Fruit fly (Drosophila melanogaster) whole organism, embryonic: Measurements from ENCODE around the gene firl.

ENCODE experiments used
- ATbp ChIP-seq: fragments of 200-800 bp; sonication (Bioruptor generic); optimal IDR thresholded peaks from 2 replicates; lab custom pipeline; 2017; ENCODE audit warnings: missing biosample characterization, mild to moderate bottlenecking, missing genetic modification characterization, missing genetic modification reagents
- CG11695 ChIP-seq: fragments of 200-800 bp; sonication (Bioruptor generic); IDR thresholded peaks from 3 replicates; pipeline ENCODE4 v1.3.6; 2022; ENCODE audit warnings: missing biosample characterization, missing genetic modification characterization
- CG1233 ChIP-seq: fragments of 200-800 bp; sonication (Bioruptor generic); optimal IDR thresholded peaks from 4 replicates; lab custom pipeline; 2018; ENCODE audit warnings: missing biosample characterization, mild to moderate bottlenecking, missing genetic modification characterization
- CG13123 ChIP-seq: fragments of 200-800 bp; sonication (Bioruptor generic); optimal IDR thresholded peaks from 2 replicates; lab custom pipeline; 2016; ENCODE audit warnings: missing biosample characterization, missing genetic modification characterization
- CG17385 ChIP-seq: fragments of 200-800 bp; sonication (Bioruptor generic); optimal IDR thresholded peaks from 3 replicates; lab custom pipeline; 2018; ENCODE audit warnings: missing biosample characterization, mild to moderate bottlenecking, missing genetic modification characterization
- CG2712 ChIP-seq: fragments of 200-800 bp; optimal IDR thresholded peaks from 3 replicates; lab custom pipeline; 2019; ENCODE audit warnings: missing biosample characterization, mild to moderate bottlenecking, missing genetic modification characterization, moderate library complexity
- CG3163 ChIP-seq: fragments of 200-800 bp; sonication (Bioruptor generic); optimal IDR thresholded peaks from 3 replicates; lab custom pipeline; 2016; ENCODE audit warnings: missing biosample characterization, missing genetic modification characterization
- CG32772 ChIP-seq: fragments of 200-800 bp; sonication (Bioruptor generic); IDR thresholded peaks from 2 replicates; pipeline ENCODE4 v1.3.6; 2022; ENCODE audit warnings: missing biosample characterization, missing genetic modification characterization
- CG33557 ChIP-seq: fragments of 200-800 bp; sonication (Bioruptor generic); optimal IDR thresholded peaks from 2 replicates; lab custom pipeline; 2019; ENCODE audit warnings: missing biosample characterization, mild to moderate bottlenecking, missing genetic modification characterization, moderate library complexity
- CG34376 ChIP-seq: fragments of 200-800 bp; sonication (Bioruptor generic); optimal IDR thresholded peaks from 2 replicates; lab custom pipeline; 2018; ENCODE audit warnings: missing biosample characterization, mild to moderate bottlenecking, missing genetic modification characterization
- CG6175 ChIP-seq: fragments of 200-800 bp; sonication (Bioruptor generic); IDR thresholded peaks from 3 replicates; pipeline ENCODE4 v1.3.6; 2022; ENCODE audit warnings: missing biosample characterization, missing genetic modification characterization
- CG6689 ChIP-seq: fragments of 200-800 bp; sonication (Bioruptor generic); IDR thresholded peaks from 2 replicates; pipeline ENCODE4 v1.3.6; 2022; ENCODE audit warnings: missing biosample characterization, missing genetic modification characterization
- CG6813 ChIP-seq: fragments of 200-800 bp; sonication (Bioruptor generic); optimal IDR thresholded peaks from 2 replicates; lab custom pipeline; 2017; ENCODE audit warnings: missing biosample characterization, missing genetic modification characterization, mild to moderate bottlenecking, moderate library complexity, missing genetic modification reagents
- CG7271 ChIP-seq: fragments of 200-800 bp; sonication (Bioruptor generic); optimal IDR thresholded peaks from 2 replicates; lab custom pipeline; 2018; ENCODE audit warnings: missing biosample characterization, mild to moderate bottlenecking, missing genetic modification characterization, moderate library complexity
- CG9727 ChIP-seq: fragments of 200-800 bp; sonication (Bioruptor generic); optimal IDR thresholded peaks from 3 replicates; lab custom pipeline; 2017; ENCODE audit warnings: missing biosample characterization, mild to moderate bottlenecking, missing genetic modification characterization
- D ChIP-seq, 2 experiments: fragments of 200-800 bp in 1 of 2; fragments of >200 bp in 1 of 2; sonication (Bioruptor generic) in 1 of 2; optimal IDR thresholded peaks; 2 replicates in 1 of 2; 3 replicates in 1 of 2; lab custom pipeline; 2017; ENCODE audit warnings: mild to moderate bottlenecking in 1 of 2, missing biosample characterization in 1 of 2, missing genetic modification characterization in 1 of 2, missing genetic modification reagents in 1 of 2
- Doc2 ChIP-seq: fragments of 200-800 bp; sonication (Bioruptor generic); IDR thresholded peaks from 2 replicates; pipeline ENCODE4 v1.3.6; 2022; ENCODE audit warnings: missing biosample characterization, missing genetic modification characterization
- Elba2 ChIP-seq: fragments of 200-800 bp; sonication (Bioruptor generic); optimal IDR thresholded peaks from 3 replicates; lab custom pipeline; 2016; ENCODE audit warnings: missing biosample characterization, missing genetic modification characterization
- Ets97D ChIP-seq: fragments of 200-800 bp; sonication (Bioruptor generic); optimal IDR thresholded peaks from 3 replicates; lab custom pipeline; 2016; ENCODE audit warnings: missing biosample characterization, missing genetic modification characterization
- Gug ChIP-seq: fragments of 200-800 bp; sonication (Bioruptor generic); IDR thresholded peaks from 4 replicates; pipeline ENCODE4 v1.3.6; 2022; ENCODE audit warnings: missing biosample characterization, missing genetic modification characterization
- Kr ChIP-seq: fragments of 200-800 bp; sonication (Bioruptor generic); optimal IDR thresholded peaks from 2 replicates; lab custom pipeline; 2017; ENCODE audit warnings: missing biosample characterization, mild to moderate bottlenecking, missing genetic modification characterization
- MTF-1 ChIP-seq: fragments of 200-800 bp; sonication (Bioruptor generic); optimal IDR thresholded peaks from 2 replicates; lab custom pipeline; 2018; ENCODE audit warnings: missing biosample characterization, mild to moderate bottlenecking, missing genetic modification characterization, borderline replicate concordance
- NFAT ChIP-seq: fragments of 200-800 bp; sonication (Bioruptor generic); IDR thresholded peaks from 2 replicates; pipeline ENCODE4 v1.3.6; 2022; ENCODE audit warnings: missing biosample characterization, missing genetic modification characterization
- Pdp1 ChIP-seq, 2 experiments: fragments of 200-800 bp; sonication (Bioruptor generic); optimal IDR thresholded peaks; 3 replicates each; lab custom pipeline; 2016; ENCODE audit warnings: missing biosample characterization in 2 of 2, missing genetic modification characterization in 2 of 2, mild to moderate bottlenecking in 1 of 2, moderate library complexity in 1 of 2
- Ptx1 ChIP-seq: fragments of 200-800 bp; sonication (Bioruptor generic); IDR thresholded peaks from 2 replicates; pipeline ENCODE4 v1.3.6; 2022; ENCODE audit warnings: missing biosample characterization, missing genetic modification characterization
- Sox102F ChIP-seq: fragments of 200-800 bp; sonication (Bioruptor generic); optimal IDR thresholded peaks from 2 replicates; lab custom pipeline; 2018; ENCODE audit warnings: missing biosample characterization, mild to moderate bottlenecking, missing genetic modification characterization, moderate library complexity
- Xbp1 ChIP-seq: fragments of 200-800 bp; sonication (Bioruptor generic); optimal IDR thresholded peaks from 3 replicates; lab custom pipeline; 2016; ENCODE audit warnings: missing biosample characterization, mild to moderate bottlenecking, missing genetic modification characterization
- Xrp1 ChIP-seq: fragments of 200-800 bp; sonication (Bioruptor generic); IDR thresholded peaks from 2 replicates; pipeline ENCODE4 v1.3.6; 2022; ENCODE audit warnings: missing biosample characterization, missing genetic modification characterization
- ac ChIP-seq: fragments of 200-800 bp; sonication (Bioruptor generic); optimal IDR thresholded peaks from 3 replicates; lab custom pipeline; 2017; ENCODE audit warnings: missing biosample characterization, mild to moderate bottlenecking, missing genetic modification characterization
- ap ChIP-seq: fragments of 200-800 bp; sonication (Bioruptor generic); IDR thresholded peaks from 2 replicates; pipeline ENCODE4 v1.3.6; 2022; ENCODE audit warnings: missing biosample characterization, missing genetic modification characterization
- bsh ChIP-seq, 2 experiments: fragments of 200-800 bp; sonication (Bioruptor generic); optimal IDR thresholded peaks; 2 replicates each; lab custom pipeline; 2017 to 2018; ENCODE audit warnings: mild to moderate bottlenecking in 2 of 2, missing biosample characterization in 2 of 2, missing genetic modification characterization in 2 of 2, moderate library complexity in 1 of 2
- chm ChIP-seq: fragments of 200-800 bp; sonication (Bioruptor generic); IDR thresholded peaks from 2 replicates; pipeline ENCODE4 v1.3.6; 2022; ENCODE audit warnings: missing biosample characterization, missing genetic modification characterization
- crol ChIP-seq: fragments of 200-800 bp; sonication (Bioruptor generic); IDR thresholded peaks from 2 replicates; pipeline ENCODE4 v1.3.6; 2022; ENCODE audit warnings: missing biosample characterization, missing genetic modification characterization
- dm ChIP-seq: fragments of 200-800 bp; sonication (Bioruptor generic); optimal IDR thresholded peaks from 3 replicates; lab custom pipeline; 2016; ENCODE audit warnings: missing biosample characterization, missing genetic modification characterization
- fd102C ChIP-seq: fragments of 200-800 bp; sonication (Bioruptor generic); optimal IDR thresholded peaks from 2 replicates; lab custom pipeline; 2018; ENCODE audit warnings: missing biosample characterization, mild to moderate bottlenecking, missing genetic modification characterization, moderate library complexity
- fd64A ChIP-seq: fragments of 200-800 bp; sonication (Bioruptor generic); optimal IDR thresholded peaks from 3 replicates; lab custom pipeline; 2018; ENCODE audit warnings: missing biosample characterization, mild to moderate bottlenecking, missing genetic modification characterization
- gem ChIP-seq: fragments of 200-800 bp; sonication (Bioruptor generic); optimal IDR thresholded peaks from 2 replicates; lab custom pipeline; 2019; ENCODE audit warnings: missing biosample characterization, mild to moderate bottlenecking, missing genetic modification characterization, moderate library complexity
- gsb-n ChIP-seq: fragments of 200-800 bp; sonication (Bioruptor generic); optimal IDR thresholded peaks from 3 replicates; lab custom pipeline; 2018; ENCODE audit warnings: missing biosample characterization, mild to moderate bottlenecking, missing genetic modification characterization
- lov ChIP-seq, 2 experiments: fragments of 200-800 bp in 1 of 2; fragments of >200 bp in 1 of 2; sonication (Bioruptor generic) in 1 of 2; IDR thresholded peaks in 1 of 2; optimal IDR thresholded peaks in 1 of 2; 2 replicates in 1 of 2; 3 replicates in 1 of 2; pipeline versions ENCODE4 v1.3.6 to Lab custom; 2017 to 2022; ENCODE audit warnings: missing biosample characterization in 1 of 2, missing genetic modification characterization in 1 of 2
- nmo ChIP-seq: fragments of 200-800 bp; sonication (Bioruptor generic); optimal IDR thresholded peaks from 2 replicates; lab custom pipeline; 2018; ENCODE audit warnings: missing biosample characterization, mild to moderate bottlenecking, missing genetic modification characterization, moderate library complexity
- prd ChIP-seq, 3 experiments: fragments of >200 bp in 2 of 3; fragments of 200-800 bp in 1 of 3; sonication (Bioruptor generic) in 1 of 3; optimal IDR thresholded peaks in 2 of 3; IDR thresholded peaks in 1 of 3; 2 replicates in 2 of 3; 3 replicates in 1 of 3; pipeline versions ENCODE4 v1.3.6 to Lab custom; 2017 to 2022; ENCODE audit warnings: missing biosample characterization in 1 of 3, missing genetic modification characterization in 1 of 3
- row ChIP-seq: fragments of 200-800 bp; sonication (Bioruptor generic); IDR thresholded peaks from 3 replicates; pipeline ENCODE4 v1.3.6; 2022; ENCODE audit warnings: missing biosample characterization, missing genetic modification characterization
- sens ChIP-seq: fragments of 200-800 bp; sonication (Bioruptor generic); peaks from one replicate; lab custom pipeline; 2016; ENCODE audit warnings: missing biosample characterization, missing genetic modification characterization
- stwl ChIP-seq: fragments of 200-800 bp; sonication (Bioruptor generic); optimal IDR thresholded peaks from 3 replicates; lab custom pipeline; 2018; ENCODE audit warnings: missing biosample characterization, mild to moderate bottlenecking, missing genetic modification characterization, moderate library complexity
- tgo ChIP-seq: fragments of 200-800 bp; sonication (Bioruptor generic); IDR thresholded peaks from 3 replicates; pipeline ENCODE4 v1.3.6; 2022; ENCODE audit warnings: missing biosample characterization, missing genetic modification characterization
- tna ChIP-seq: fragments of 200-800 bp; sonication (Bioruptor generic); IDR thresholded peaks from 2 replicates; pipeline ENCODE4 v1.3.6; 2022; ENCODE audit warnings: missing biosample characterization, missing genetic modification characterization; ENCODE audit not compliant: partially characterized antibody
- zen ChIP-seq: fragments of 200-800 bp; sonication (Bioruptor generic); optimal IDR thresholded peaks from 3 replicates; lab custom pipeline; 2018; ENCODE audit warnings: missing biosample characterization, mild to moderate bottlenecking, missing genetic modification characterization, moderate library complexity

Gene firl

DNA sequence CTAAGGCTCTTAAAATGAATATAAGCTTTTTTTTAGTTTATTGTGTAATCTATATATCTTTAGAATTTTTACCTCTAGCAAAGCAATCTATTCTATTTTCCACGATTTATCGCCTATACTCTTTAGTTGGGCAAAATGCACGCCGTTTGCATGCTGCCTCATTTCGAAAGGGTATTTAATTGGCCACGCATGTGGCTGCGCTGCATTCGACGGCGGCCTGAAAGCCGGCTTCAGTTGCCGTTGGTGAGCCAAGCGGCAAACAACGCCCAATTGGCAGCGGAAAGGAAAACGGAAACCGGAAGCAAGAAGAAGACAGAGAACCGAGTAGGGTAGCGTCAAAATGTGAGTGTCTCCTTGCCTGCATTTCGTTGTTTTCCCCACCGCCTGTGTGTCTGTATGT is 9.3 kb upstream of the firl start, which contains the start of gene CG14947:
Gene CG14947 (plus strand): TSS at position 251 of the 400 bp plus-strand sequence.
- no peak for TF ChIP-seq Doc2 (GFP tag; lab: Robert Waterston, UW)
- TF ChIP-seq Xbp1: peak; percentile 13
- TF ChIP-seq CG6175: 0 out of 3 replicates have a peak, but pooled peaks have one; percentile 32
- TF ChIP-seq CG3163 (GFP tag; lab: Kevin White, UChicago): no peak
- TF ChIP-seq CG2712: peak; percentile 15
- peak; percentile 75 for TF ChIP-seq sens (GFP tag; lab: Kevin White, UChicago)
- TF ChIP-seq CG33557 (GFP tag; lab: Kevin White, UChicago): peak; percentile 10
- peak; percentile 27 for TF ChIP-seq gsb-n (tag; lab: Kevin White, UChicago)
- TF ChIP-seq Ets97D: peak; percentile 76
- no peak for TF ChIP-seq Pdp1 (GFP tag; optimal IDR thresholded peaks at IDR 0.05; lab: Kevin White, UChicago)
- TF ChIP-seq Sox102F (GFP tag; lab: Kevin White, UChicago): peak; percentile 20
- 0 out of 2 replicates have a peak, but pooled peaks have one; percentile 27 for TF ChIP-seq CG6689
- TF ChIP-seq ATbp (GFP tag; lab: Kevin White, UChicago): peak; percentile 12
- no peak for TF ChIP-seq D (optimal IDR thresholded peaks at IDR 0.05; lab: Kevin White, UChicago)
- no peak for TF ChIP-seq D (GFP tag; optimal IDR thresholded peaks at IDR 0.05; lab: Kevin White, UChicago)
- 0 out of 2 replicates have a peak, but pooled peaks have one; percentile 18 for TF ChIP-seq Ptx1 (GFP tag; lab: Robert Waterston, UW)
- TF ChIP-seq CG7271: peak; percentile 90
- peak; percentile 18; the same call in 1 of the 2 replicates for TF ChIP-seq crol
- TF ChIP-seq tna (GFP tag; lab: Robert Waterston, UW): no peak
- peak; percentile 27 for TF ChIP-seq gem (tag; lab: Kevin White, UChicago)
- peak; percentile 52 for TF ChIP-seq fd102C (GFP tag; lab: Kevin White, UChicago)
- TF ChIP-seq stwl (tag; lab: Kevin White, UChicago): peak; percentile 17
- TF ChIP-seq zen (tag; lab: Kevin White, UChicago): peak; percentile 30
- TF ChIP-seq MTF-1 (GFP tag; lab: Kevin White, UChicago): peak; percentile 17
- no peak for TF ChIP-seq CG34376 (GFP tag; lab: Kevin White, UChicago)
- TF ChIP-seq nmo (GFP tag; lab: Kevin White, UChicago): no peak
- 0 out of 3 replicates have a peak, but pooled peaks have one; percentile 14 for TF ChIP-seq tgo
- TF ChIP-seq CG17385 (GFP tag; lab: Kevin White, UChicago): peak; percentile 59
- TF ChIP-seq Kr (GFP tag; lab: Kevin White, UChicago): peak; percentile 25
- TF ChIP-seq row (GFP tag; lab: Robert Waterston, UW): peak; percentile 36; the same call in 1 of the 3 replicates
- peak; percentile 27; the same call in 1 of the 2 replicates for TF ChIP-seq ap (GFP tag; lab: Robert Waterston, UW)
- TF ChIP-seq Gug (GFP tag; lab: Robert Waterston, UW): no peak
- 0 out of 2 replicates have a peak, but pooled peaks have one; percentile 31 for TF ChIP-seq Xrp1 (GFP tag; lab: Robert Waterston, UW)
- peak; percentile 29 for TF ChIP-seq CG9727
- TF ChIP-seq CG32772 (GFP tag; lab: Robert Waterston, UW): 0 out of 2 replicates have a peak, but pooled peaks have one; percentile 17
- TF ChIP-seq ac: peak; percentile 32
- 0 out of 2 replicates have a peak, but pooled peaks have one; percentile 13 for TF ChIP-seq NFAT (GFP tag; lab: Robert Waterston, UW)
- TF ChIP-seq CG6813 (GFP tag; lab: Kevin White, UChicago): peak; percentile 30
- TF ChIP-seq dm (GFP tag; lab: Kevin White, UChicago): no peak
- TF ChIP-seq lov (optimal IDR thresholded peaks at IDR 0.05; lab: Kevin White, UChicago): no peak
- 0 out of 3 replicates have a peak, but pooled peaks have one; percentile 63 for TF ChIP-seq lov (GFP tag; IDR thresholded peaks at IDR 0.05; lab: Robert Waterston, UW)
- TF ChIP-seq CG1233 (GFP tag; lab: Kevin White, UChicago): peak; percentile 42
- peak; percentile 57 for TF ChIP-seq Elba2
- TF ChIP-seq fd64A: peak; percentile 19
- no peak for TF ChIP-seq CG11695
- TF ChIP-seq CG13123: no peak
- 0 out of 2 replicates have a peak, but pooled peaks have one; percentile 40 for TF ChIP-seq chm
- peak in 1 of 2 experiments; percentile 20 for TF ChIP-seq bsh (GFP tag; optimal IDR thresholded peaks at IDR 0.05; lab: Kevin White, UChicago)
- no peak for TF ChIP-seq prd (optimal IDR thresholded peaks at IDR 0.05; lab: Kevin White, UChicago)
- peak; percentile 63; the same call in 1 of the 3 replicates for TF ChIP-seq prd (GFP tag; IDR thresholded peaks at IDR 0.05; lab: Robert Waterston, UW)
